Fruit fly (Drosophila melanogaster) whole organism, prepupa: ENCODE measurements around the gene CG45263.

Experiments used
- Blimp-1 ChIP-seq: fragments of 200-800 bp; sonication (Bioruptor generic); optimal IDR thresholded peaks from 3 replicates; lab custom pipeline; 2017; ENCODE audit warnings: missing biosample characterization, missing genetic modification characterization, mild to moderate bottlenecking, moderate library complexity, missing genetic modification reagents
- CG10631 ChIP-seq: fragments of 200-800 bp; sonication (Bioruptor generic); optimal IDR thresholded peaks from 2 replicates; lab custom pipeline; 2016; ENCODE audit warnings: missing biosample characterization, missing genetic modification characterization
- CG10669 ChIP-seq: fragments of 200-800 bp; sonication (Bioruptor generic); optimal IDR thresholded peaks from 3 replicates; lab custom pipeline; 2018; ENCODE audit warnings: missing biosample characterization, mild to moderate bottlenecking, missing genetic modification characterization, moderate library complexity
- CG11294 ChIP-seq: fragments of 200-800 bp; sonication (Bioruptor generic); IDR thresholded peaks from 2 replicates; pipeline ENCODE4 v1.3.6; 2022; ENCODE audit warnings: missing biosample characterization, missing genetic modification characterization
- CG16779 ChIP-seq: fragments of 200-800 bp; sonication (Bioruptor generic); optimal IDR thresholded peaks from 3 replicates; lab custom pipeline; 2017; ENCODE audit warnings: missing biosample characterization, mild to moderate bottlenecking, missing genetic modification characterization
- CG31627 ChIP-seq: fragments of 200-800 bp; sonication (Bioruptor generic); optimal IDR thresholded peaks from 3 replicates; lab custom pipeline; 2016; ENCODE audit warnings: missing biosample characterization, missing genetic modification characterization
- CG4318 ChIP-seq: fragments of 200-800 bp; sonication (Bioruptor generic); optimal IDR thresholded peaks from 3 replicates; lab custom pipeline; 2017; ENCODE audit warnings: missing biosample characterization, mild to moderate bottlenecking, missing genetic modification characterization
- CG6276 ChIP-seq: fragments of 200-800 bp; sonication (Bioruptor generic); optimal IDR thresholded peaks from 2 replicates; lab custom pipeline; 2017; ENCODE audit warnings: missing biosample characterization, mild to moderate bottlenecking, missing genetic modification characterization
- CG6792 ChIP-seq: fragments of 200-800 bp; sonication (Bioruptor generic); optimal IDR thresholded peaks from 3 replicates; lab custom pipeline; 2016; ENCODE audit warnings: missing biosample characterization, missing genetic modification characterization
- CG6808 ChIP-seq: fragments of 200-800 bp; sonication (Bioruptor generic); optimal IDR thresholded peaks from 3 replicates; lab custom pipeline; 2017; ENCODE audit warnings: missing biosample characterization, missing genetic modification characterization, mild to moderate bottlenecking, moderate library complexity, missing genetic modification reagents
- CG6854 ChIP-seq: fragments of 200-800 bp; sonication (Bioruptor generic); optimal IDR thresholded peaks from 2 replicates; lab custom pipeline; 2017; ENCODE audit warnings: missing biosample characterization, mild to moderate bottlenecking, missing genetic modification characterization
- CG7368 ChIP-seq: fragments of 200-800 bp; sonication (Bioruptor generic); optimal IDR thresholded peaks from 3 replicates; lab custom pipeline; 2016; ENCODE audit warnings: missing biosample characterization, missing genetic modification characterization
- CG8119 ChIP-seq: fragments of 200-800 bp; sonication (Bioruptor generic); IDR thresholded peaks from 3 replicates; pipeline ENCODE4 v1.3.6; 2022; ENCODE audit warnings: missing biosample characterization, missing genetic modification characterization
- CG8319 ChIP-seq: fragments of 200-800 bp; sonication (Bioruptor generic); optimal IDR thresholded peaks from 3 replicates; lab custom pipeline; 2016; ENCODE audit warnings: missing biosample characterization, missing genetic modification characterization
- CG8632 ChIP-seq: fragments of 200-800 bp; sonication (Bioruptor generic); optimal IDR thresholded peaks from 3 replicates; lab custom pipeline; 2016; ENCODE audit warnings: missing biosample characterization, missing genetic modification characterization
- Eip75B ChIP-seq: fragments of 200-800 bp; sonication (Bioruptor generic); optimal IDR thresholded peaks from 3 replicates; lab custom pipeline; 2016; ENCODE audit warnings: missing biosample characterization, missing genetic modification characterization
- Eip93F ChIP-seq: fragments of 200-800 bp; sonication (Bioruptor generic); optimal IDR thresholded peaks from 2 replicates; lab custom pipeline; 2016; ENCODE audit warnings: missing biosample characterization, mild to moderate bottlenecking, missing genetic modification characterization
- Ets96B ChIP-seq: fragments of 200-800 bp; optimal IDR thresholded peaks from 2 replicates; lab custom pipeline; 2019; ENCODE audit warnings: missing biosample characterization, mild to moderate bottlenecking, missing genetic modification characterization, moderate library complexity
- Gug ChIP-seq: fragments of 200-800 bp; sonication (Bioruptor generic); IDR thresholded peaks from 2 replicates; pipeline ENCODE4 v1.3.6; 2022; ENCODE audit warnings: missing biosample characterization, missing genetic modification characterization
- Hr4 ChIP-seq: fragments of 200-800 bp; sonication (Bioruptor generic); optimal IDR thresholded peaks from 3 replicates; lab custom pipeline; 2016; ENCODE audit warnings: missing biosample characterization, missing genetic modification characterization
- Lpt ChIP-seq: fragments of 200-800 bp; sonication (Bioruptor generic); optimal IDR thresholded peaks from 3 replicates; lab custom pipeline; 2016; ENCODE audit warnings: missing biosample characterization, missing genetic modification characterization
- Met ChIP-seq: fragments of 200-800 bp; sonication (Bioruptor generic); optimal IDR thresholded peaks from 3 replicates; lab custom pipeline; 2016; ENCODE audit warnings: missing biosample characterization, missing genetic modification characterization
- OdsH ChIP-seq: fragments of 200-800 bp; sonication (Bioruptor generic); optimal IDR thresholded peaks from 3 replicates; lab custom pipeline; 2016; ENCODE audit warnings: missing biosample characterization, missing genetic modification characterization
- Smox ChIP-seq: fragments of 200-800 bp; sonication (Bioruptor generic); optimal IDR thresholded peaks from 3 replicates; lab custom pipeline; 2016; ENCODE audit warnings: missing biosample characterization, missing genetic modification characterization
- achi ChIP-seq: fragments of 200-800 bp; sonication (Bioruptor generic); optimal IDR thresholded peaks from 3 replicates; lab custom pipeline; 2016; ENCODE audit warnings: missing biosample characterization, missing genetic modification characterization
- acj6 ChIP-seq: fragments of 200-800 bp; sonication (Bioruptor generic); optimal IDR thresholded peaks from 3 replicates; lab custom pipeline; 2016; ENCODE audit warnings: missing biosample characterization, missing genetic modification characterization
- eg ChIP-seq: fragments of 200-800 bp; sonication (Bioruptor generic); IDR thresholded peaks from 3 replicates; pipeline ENCODE4 v1.3.6; 2022; ENCODE audit warnings: missing biosample characterization, missing genetic modification characterization
- esn ChIP-seq: fragments of 200-800 bp; sonication (Bioruptor generic); optimal IDR thresholded peaks from 2 replicates; lab custom pipeline; 2016; ENCODE audit warnings: missing biosample characterization, mild to moderate bottlenecking, missing genetic modification characterization, moderate library complexity
- fd59A ChIP-seq: fragments of 200-800 bp; sonication (Bioruptor generic); optimal IDR thresholded peaks from 2 replicates; lab custom pipeline; 2017; ENCODE audit warnings: missing biosample characterization, mild to moderate bottlenecking, missing genetic modification characterization, missing genetic modification reagents
- lz ChIP-seq: fragments of 200-800 bp; sonication (Bioruptor generic); optimal IDR thresholded peaks from 3 replicates; lab custom pipeline; 2016; ENCODE audit warnings: missing biosample characterization, missing genetic modification characterization
- pdm3 ChIP-seq: fragments of 200-800 bp; sonication (Bioruptor generic); optimal IDR thresholded peaks from 3 replicates; lab custom pipeline; 2016; ENCODE audit warnings: missing biosample characterization, missing genetic modification characterization
- salr ChIP-seq, 2 experiments: fragments of 200-800 bp; sonication (Bioruptor generic); optimal IDR thresholded peaks; 3 replicates each; lab custom pipeline; 2016 to 2018; ENCODE audit warnings: missing biosample characterization in 2 of 2, missing genetic modification characterization in 2 of 2, mild to moderate bottlenecking in 1 of 2
- spab ChIP-seq: fragments of 200-800 bp; sonication (Bioruptor generic); optimal IDR thresholded peaks from 2 replicates; lab custom pipeline; 2017; ENCODE audit warnings: missing biosample characterization, mild to moderate bottlenecking, missing genetic modification characterization, missing genetic modification reagents
- svp ChIP-seq: fragments of 200-800 bp; sonication (Bioruptor generic); peaks from one replicate; lab custom pipeline; 2016; ENCODE audit warnings: missing biosample characterization, missing genetic modification characterization
- topi ChIP-seq: fragments of 200-800 bp; sonication (Bioruptor generic); optimal IDR thresholded peaks from 3 replicates; lab custom pipeline; 2016; ENCODE audit warnings: missing biosample characterization, missing genetic modification characterization
- vri ChIP-seq: fragments of 200-800 bp; sonication (Bioruptor generic); optimal IDR thresholded peaks from 3 replicates; lab custom pipeline; 2016; ENCODE audit warnings: missing biosample characterization, mild to moderate bottlenecking, missing genetic modification characterization

Gene CG45263

dm6 chr3R:8445444-8445843 lies 32.0 kb downstream of the CG45263 start (continued):
- TF ChIP-seq CG6808 (GFP tag; lab: Kevin White, UChicago) (peak; percentile 43), Gug (0 out of 2 replicates have a peak, but pooled peaks have one; percentile 8), Blimp-1 (GFP tag; lab: Kevin White, UChicago) (no peak), vri (GFP tag; lab: Kevin White, UChicago) (no peak), Eip75B (GFP tag; lab: Kevin White, UChicago) (peak; percentile 42), CG16779 (tag; lab: Kevin White, UChicago) (no peak), Eip93F (GFP tag; lab: Kevin White, UChicago) (no peak), Smox (GFP tag; lab: Kevin White, UChicago) (peak; percentile 35), CG10631 (GFP tag; lab: Kevin White, UChicago) (peak; percentile 26), fd59A (GFP tag; lab: Kevin White, UChicago) (no peak), spab (GFP tag; lab: Kevin White, UChicago) (peak; percentile 23), CG7368 (GFP tag; lab: Kevin White, UChicago) (no peak), topi (peak; percentile 14), pdm3 (GFP tag; lab: Kevin White, UChicago) (peak; percentile 38), Lpt (GFP tag; lab: Kevin White, UChicago) (no peak), CG8119 (GFP tag; lab: Robert Waterston, UW) (no peak), svp (GFP tag; lab: Kevin White, UChicago) (peak; percentile 70), salr (GFP tag; optimal IDR thresholded peaks at IDR 0.05; lab: Kevin White, UChicago) (peak in 1 of 2 experiments; percentile 18), CG31627 (GFP tag; lab: Kevin White, UChicago) (no peak), CG8319 (no peak), CG8632 (GFP tag; lab: Kevin White, UChicago) (no peak), CG6276 (GFP tag; lab: Kevin White, UChicago) (no peak), eg (GFP tag; lab: Robert Waterston, UW) (peak; percentile 55), esn (GFP tag; lab: Kevin White, UChicago) (no peak), CG4318 (GFP tag; lab: Kevin White, UChicago) (no peak), CG11294 (GFP tag; lab: Robert Waterston, UW) (no peak), Hr4 (GFP tag; lab: Kevin White, UChicago) (no peak), CG10669 (GFP tag; lab: Kevin White, UChicago) (peak; percentile 55), OdsH (GFP tag; lab: Kevin White, UChicago) (peak; percentile 29), lz (peak; percentile 19), CG6854 (GFP tag; lab: Kevin White, UChicago) (no peak), acj6 (GFP tag; lab: Kevin White, UChicago) (peak; percentile 27)

DNA sequence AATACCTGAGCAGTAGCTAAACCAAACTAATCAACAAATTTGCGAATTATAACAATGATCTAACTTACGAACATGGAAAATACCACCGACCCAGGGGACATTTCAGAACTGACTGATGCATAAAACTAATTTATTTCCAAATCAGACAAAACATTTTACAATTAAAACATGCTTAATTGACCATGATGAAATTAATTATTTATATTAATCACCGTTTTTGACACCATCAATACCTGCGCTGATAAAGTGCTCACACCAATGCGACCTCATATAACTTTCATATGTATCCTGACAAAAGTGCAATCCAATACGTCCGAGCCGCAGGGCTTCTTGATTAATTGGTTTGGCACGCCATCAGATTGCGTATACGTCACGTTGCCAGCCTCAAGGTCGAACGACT lies 56.9 kb downstream of the CG45263 start, which contains the start of gene Obp85a:
Gene Obp85a, minus strand, starts transcription at position 101 of the 400 bp plus-strand sequence.
- no peak for TF ChIP-seq CG6792 (GFP tag; lab: Kevin White, UChicago)
- TF ChIP-seq Ets96B (tag; lab: Kevin White, UChicago), result no peak
- TF ChIP-seq fd59A (GFP tag; lab: Kevin White, UChicago), result no peak
- TF ChIP-seq Met (GFP tag; lab: Kevin White, UChicago), result no peak
- TF ChIP-seq CG10669 (GFP tag; lab: Kevin White, UChicago), result no peak
- TF ChIP-seq CG10631 (GFP tag; lab: Kevin White, UChicago), result no peak
- no peak for TF ChIP-seq esn (GFP tag; lab: Kevin White, UChicago)
- no peak for TF ChIP-seq CG8632 (GFP tag; lab: Kevin White, UChicago)

- peak; percentile 7 for TF ChIP-seq svp (GFP tag; lab: Kevin White, UChicago)
- no peak for TF ChIP-seq CG6276 (GFP tag; lab: Kevin White, UChicago)
- TF ChIP-seq achi (GFP tag; lab: Kevin White, UChicago), result no peak
These were observed 87.8 kb downstream of the CG45263 start for dm6 chr3R:8389636-8390035.
